Worm (Caenorhabditis elegans): Measurements from ENCODE around the gene ZC204.14.

ce11 chrII:1706385-1706784 lies 43.6 kb upstream of the ZC204.14 start, which contains the start of gene sdz-18:
- TF ChIP-seq mep-1 (tag; optimal IDR thresholded peaks at IDR 0.05) (no peak), elt-3 (tag; optimal IDR thresholded peaks at IDR 0.05) (no peak), ztf-11 (tag; optimal IDR thresholded peaks at IDR 0.05) (no peak), flh-1 (GFP tag; optimal IDR thresholded peaks at IDR 0.05) (no peak), pha-4 (tag; optimal IDR thresholded peaks at IDR 0.05) (no peak), mab-5 (tag; optimal IDR thresholded peaks at IDR 0.05) (no peak)
